Worm (Caenorhabditis elegans): ENCODE results near the gene lad-2.

The lad-2 gene

ce11 chrIV:3014610-3015009, 36.3 kb upstream of the lad-2 start:
- TF ChIP-seq mdl-1 (tag; optimal IDR thresholded peaks at IDR 0.05) (no peak), pag-3 (tag; optimal IDR thresholded peaks at IDR 0.05; ENCODE audit: borderline replicate concordance, insufficient read depth) (no peak), nhr-47 (tag; optimal IDR thresholded peaks at IDR 0.05) (no peak), efl-1 (optimal IDR thresholded peaks at IDR 0.05) (no peak), efl-1 (GFP tag; optimal IDR thresholded peaks at IDR 0.05 in 1 of 2) (no peak), blmp-1 (tag; optimal IDR thresholded peaks at IDR 0.05) (peak; percentile 63), aha-1 (tag; optimal IDR thresholded peaks at IDR 0.05) (no peak), vab-15 (tag; optimal IDR thresholded peaks at IDR 0.05) (no peak), lin-14 (GFP tag; optimal IDR thresholded peaks at IDR 0.05) (peak; percentile 73), hlh-4 (tag; optimal IDR thresholded peaks at IDR 0.05) (no peak), pqm-1 (tag; optimal IDR thresholded peaks at IDR 0.05) (no peak), mep-1 (tag; optimal IDR thresholded peaks at IDR 0.05) (peak; percentile 31), snu-23 (GFP tag; optimal IDR thresholded peaks at IDR 0.05) (peak; percentile 2), nhr-12 (tag; optimal IDR thresholded peaks at IDR 0.05) (no peak), rnt-1 (tag; optimal IDR thresholded peaks at IDR 0.05) (peak; percentile 35), nhr-85 (tag) (peak; percentile 79)

ce11 chrIV:3012374-3013142, 34.3 kb upstream of the lad-2 start, which contains the start of the genes Y54G2A.28 and vrp-1:
Gene Y54G2A.28, minus strand, starts transcription at chrIV:3012421.
Gene vrp-1, plus strand, starts transcription at chrIV:3012587.
- no peak for TF ChIP-seq sox-4 (tag; optimal IDR thresholded peaks at IDR 0.05)
- no peak for TF ChIP-seq ztf-11 (tag; optimal IDR thresholded peaks at IDR 0.05)
- peak; percentile 23 for TF ChIP-seq elt-2 (tag; optimal IDR thresholded peaks at IDR 0.05)
- TF ChIP-seq isw-1 (GFP tag; IDR thresholded peaks at IDR 0.05) = no peak
- no peak for TF ChIP-seq hlh-4 (tag; optimal IDR thresholded peaks at IDR 0.05)
- no peak for TF ChIP-seq efl-1 (optimal IDR thresholded peaks at IDR 0.05)
- TF ChIP-seq efl-1 (GFP tag; optimal IDR thresholded peaks at IDR 0.05 in 1 of 2) = peak in 1 of 2 experiments; percentile 79

- TF ChIP-seq dpl-1 (GFP tag; optimal IDR thresholded peaks at IDR 0.05) = peak; percentile 24 to 72 (median 60)
- TF ChIP-seq ceh-88 (GFP tag; IDR thresholded peaks at IDR 0.05) = no peak
- peak in 1 of 2 experiments; percentile 54 for TF ChIP-seq lin-35 (GFP tag; optimal IDR thresholded peaks at IDR 0.05)
- peak in 1 of 2 experiments; percentile 77 for TF ChIP-seq efl-1 (optimal IDR thresholded peaks at IDR 0.05)
- peak; percentile 77 to 97 for TF ChIP-seq efl-1 (GFP tag; optimal IDR thresholded peaks at IDR 0.05 in 1 of 2)
- no peak for TF ChIP-seq C16A3.4 (tag; optimal IDR thresholded peaks at IDR 0.05)
Observed at ce11 chrIV:3011647-3012046, 33.4 kb upstream of the lad-2 start.

- TF ChIP-seq zip-4 (GFP tag; optimal IDR thresholded peaks at IDR 0.05) (no peak), irx-1 (tag; optimal IDR thresholded peaks at IDR 0.05) (no peak), lin-39 (tag; optimal IDR thresholded peaks at IDR 0.05) (no peak), nhr-11 (tag; optimal IDR thresholded peaks at IDR 0.05) (no peak), ceh-88 (GFP tag; IDR thresholded peaks at IDR 0.05) (no peak)
Observed at ce11 chrIV:3008828-3009227, 30.5 kb upstream of the lad-2 start, which contains the start of gene Y54G2A.73. Gene Y54G2A.73, minus strand, starts transcription at chrIV:3008892.

ce11 chrIV:3002807-3003206, 24.5 kb upstream of the lad-2 start:
- TF ChIP-seq efl-1 (optimal IDR thresholded peaks at IDR 0.05) (no peak), efl-1 (GFP tag; optimal IDR thresholded peaks at IDR 0.05 in 1 of 2) (no peak), blmp-1 (tag; optimal IDR thresholded peaks at IDR 0.05) (peak; percentile 13)

ce11 chrIV:3001500-3001899, 23.2 kb upstream of the lad-2 start:
- TF ChIP-seq efl-1 (optimal IDR thresholded peaks at IDR 0.05) = peak; percentile 5 to 24
- peak in 1 of 2 experiments; percentile 32 for TF ChIP-seq efl-1 (GFP tag; optimal IDR thresholded peaks at IDR 0.05 in 1 of 2)
- TF ChIP-seq mep-1 (tag; optimal IDR thresholded peaks at IDR 0.05) = peak; percentile 11
- TF ChIP-seq skn-1 (tag; optimal IDR thresholded peaks at IDR 0.05) = no peak
- TF ChIP-seq lin-14 (GFP tag; optimal IDR thresholded peaks at IDR 0.05) = peak; percentile 54

Measured in whole organism, L1 larva.